Fruit fly (Drosophila melanogaster): Measurements from ENCODE around the gene CG14563.

The CG14563 gene

dm6 chr3L:21821780-21822179, 20.4 kb downstream of the CG14563 start, which contains the start of gene CycH (continued):
- TF ChIP-seq ranshi (GFP tag; IDR thresholded peaks at IDR 0.05) (no peak), CG7928 (GFP tag; optimal IDR thresholded peaks at IDR 0.05) (no peak), CG6854 (GFP tag; optimal IDR thresholded peaks at IDR 0.05) (no peak), CG13424 (tag; optimal IDR thresholded peaks at IDR 0.05) (no peak), HmgZ (tag; optimal IDR thresholded peaks at IDR 0.05) (peak; percentile 57), BEAF-32 (GFP tag; optimal IDR thresholded peaks at IDR 0.05) (peak; percentile 23), CG1602 (GFP tag; optimal IDR thresholded peaks at IDR 0.05) (peak; percentile 2), CG10959 (GFP tag; IDR thresholded peaks at IDR 0.05) (no peak), p53 (GFP tag; optimal IDR thresholded peaks at IDR 0.05) (peak; percentile 41), CoRest (tag; optimal IDR thresholded peaks at IDR 0.05) (peak; percentile 36), D19B (GFP tag; optimal IDR thresholded peaks at IDR 0.05) (no peak), vfl (GFP tag; optimal IDR thresholded peaks at IDR 0.05) (no peak), CG12155 (GFP tag; optimal IDR thresholded peaks at IDR 0.05) (peak; percentile 47), Chrac-16 (GFP tag; optimal IDR thresholded peaks at IDR 0.05) (peak; percentile 51), NFAT (GFP tag; IDR thresholded peaks at IDR 0.05) (no peak), Med (GFP tag) (peak; percentile 89), CG34422 (GFP tag; IDR thresholded peaks at IDR 0.05) (peak; percentile 73; the same call in 2 of the 3 replicates), ftz-f1 (GFP tag; optimal IDR thresholded peaks at IDR 0.05) (peak; percentile 25), Hr51 (GFP tag; optimal IDR thresholded peaks at IDR 0.05) (peak in 1 of 2 experiments; percentile 11), CG4360 (GFP tag; IDR thresholded peaks at IDR 0.05) (no peak), CG13287 (GFP tag; IDR thresholded peaks at IDR 0.05; ENCODE audit: partially characterized antibody) (peak; percentile 25), ind (GFP tag; optimal IDR thresholded peaks at IDR 0.05) (peak; percentile 1), Dp (GFP tag; optimal IDR thresholded peaks at IDR 0.05) (peak; percentile 42), pnt (GFP tag; optimal IDR thresholded peaks at IDR 0.05) (peak; percentile 4), TFAM (GFP tag; optimal IDR thresholded peaks at IDR 0.05) (no peak), dmrt99B (tag; optimal IDR thresholded peaks at IDR 0.05) (no peak), crp (GFP tag; optimal IDR thresholded peaks at IDR 0.05) (peak in 1 of 2 experiments; percentile 17), CG32532 (GFP tag; IDR thresholded peaks at IDR 0.05) (no peak; the same call in 1 of the 2 replicates), lmd (GFP tag; IDR thresholded peaks at IDR 0.05) (peak; percentile 7; the same call in 1 of the 2 replicates), lab (GFP tag; optimal IDR thresholded peaks at IDR 0.05) (no peak), Side (GFP tag; optimal IDR thresholded peaks at IDR 0.05) (peak; percentile 50), mam (GFP tag; optimal IDR thresholded peaks at IDR 0.05) (peak; percentile 48), Fer2 (tag; optimal IDR thresholded peaks at IDR 0.05) (peak; percentile 8), peb (GFP tag; IDR thresholded peaks at IDR 0.05) (no peak), Pdp1 (GFP tag; optimal IDR thresholded peaks at IDR 0.05) (peak; percentile 34), chif (GFP tag; optimal IDR thresholded peaks at IDR 0.05) (peak; percentile 13 to 37), CG2129 (GFP tag; IDR thresholded peaks at IDR 0.05; ENCODE audit: partially characterized antibody) (no peak), tin (GFP tag; optimal IDR thresholded peaks at IDR 0.05) (peak; percentile 22), HLH54F (GFP tag; optimal IDR thresholded peaks at IDR 0.05) (peak; percentile 11), hth (optimal IDR thresholded peaks at IDR 0.05) (no peak), CG12942 (GFP tag; optimal IDR thresholded peaks at IDR 0.05) (peak; percentile 14), Nf-YC (tag; optimal IDR thresholded peaks at IDR 0.05) (peak; percentile 29), CG7987 (GFP tag; optimal IDR thresholded peaks at IDR 0.05) (no peak), Hand (GFP tag; optimal IDR thresholded peaks at IDR 0.05) (no peak), E2f2 (GFP tag; IDR thresholded peaks at IDR 0.05) (peak; percentile 68), Ets97D (GFP tag; optimal IDR thresholded peaks at IDR 0.05) (peak; percentile 32), fu2 (GFP tag; optimal IDR thresholded peaks at IDR 0.05) (peak; percentile 21), CG18011 (GFP tag; optimal IDR thresholded peaks at IDR 0.05) (no peak), Myb (GFP tag; optimal IDR thresholded peaks at IDR 0.05) (peak; percentile 24), Dref (GFP tag; IDR thresholded peaks at IDR 0.05) (no peak), zfh2 (GFP tag; optimal IDR thresholded peaks at IDR 0.05) (peak; percentile 37)

Data from whole organism, embryonic.